Worm (Caenorhabditis elegans): Measurements from ENCODE around the gene ZK899.7.
A peak's percentile ranks its signal among the peaks of the same experiment; 100 is the strongest.
"Not testable (repeated sequence)": the region's sequence is repeated elsewhere in the genome, so short reads cannot be mapped to it uniquely, and the experiment has no call there.

ZK899.7 gene

DNA sequence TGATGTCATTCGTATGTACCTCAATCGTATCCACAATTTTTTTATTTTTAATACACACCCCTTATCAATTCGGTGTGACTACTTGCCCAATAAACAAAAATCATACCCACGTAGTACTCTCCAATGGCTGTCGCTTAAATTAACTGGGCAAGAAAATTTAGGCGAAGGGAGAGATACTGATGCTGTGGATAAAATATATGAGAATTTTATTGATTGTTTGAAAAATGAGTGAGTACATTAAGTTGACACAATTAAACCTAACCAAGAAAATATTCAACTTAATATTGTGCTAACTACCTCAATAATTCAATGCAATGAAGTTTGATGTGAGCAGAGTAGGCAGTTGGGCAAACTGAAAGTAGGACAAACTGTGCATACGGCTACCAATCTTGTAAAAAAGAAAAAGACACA is 16.5 kb upstream of the ZK899.7 start (continued):
- TF ChIP-seq ceh-32 (tag; optimal IDR thresholded peaks at IDR 0.05; ENCODE audit: poor library complexity): peak; percentile 92
- peak; percentile 95 for TF ChIP-seq lin-39 (tag; optimal IDR thresholded peaks at IDR 0.05)
- peak; percentile 99 for TF ChIP-seq jun-1 (tag; optimal IDR thresholded peaks at IDR 0.05)
- TF ChIP-seq ztf-7 (tag; optimal IDR thresholded peaks at IDR 0.05): peak; percentile 97
- peak; percentile 98 for TF ChIP-seq zip-2 (tag; optimal IDR thresholded peaks at IDR 0.05)
- TF ChIP-seq ctbp-1 (GFP tag; IDR thresholded peaks at IDR 0.05): peak; percentile 98
- peak; percentile 83 to 99 for TF ChIP-seq unc-62 (GFP tag; optimal IDR thresholded peaks at IDR 0.05 in 1 of 2)
- peak; percentile 87 for TF ChIP-seq unc-62 (tag; optimal IDR thresholded peaks at IDR 0.05)
- TF ChIP-seq ceh-44 (GFP tag; IDR thresholded peaks at IDR 0.05): peak; percentile 59; the same call in 1 of the 2 replicates
- peak; percentile 76 for TF ChIP-seq snpc-1.2 (GFP tag; IDR thresholded peaks at IDR 0.05)
- TF ChIP-seq nhr-111 (GFP tag; optimal IDR thresholded peaks at IDR 0.05): peak; percentile 3
- peak; percentile 61 for TF ChIP-seq attf-4 (tag; optimal IDR thresholded peaks at IDR 0.05)

DNA sequence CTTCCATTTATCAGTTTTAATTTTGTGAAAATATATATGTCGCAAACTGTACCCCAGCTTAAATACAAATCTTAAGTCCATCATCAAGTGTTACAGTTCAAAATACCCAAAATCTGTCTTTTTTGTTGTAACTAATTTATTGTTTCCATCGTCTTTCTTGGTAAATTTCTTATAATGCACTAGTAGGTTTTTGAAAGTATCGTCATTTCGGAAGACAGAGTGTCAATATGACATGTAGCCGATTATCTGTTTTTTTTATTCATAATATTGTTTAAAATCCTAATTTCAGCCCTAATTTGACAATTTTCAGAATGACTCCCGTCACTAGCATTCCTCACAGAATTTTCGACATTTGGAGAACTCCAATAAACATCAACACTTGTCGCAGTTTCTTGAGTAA is 13.8 kb upstream of the ZK899.7 start, which contains the start of gene ZK899.6:
Gene ZK899.6, plus strand, starts transcription at position 301 of the 400 bp plus-strand sequence.
- not testable (repeated sequence) for TF ChIP-seq lin-1 (GFP tag; IDR thresholded peaks at IDR 0.05); daf-8 (GFP tag; IDR thresholded peaks at IDR 0.05); mep-1 (tag; optimal IDR thresholded peaks at IDR 0.05)

DNA sequence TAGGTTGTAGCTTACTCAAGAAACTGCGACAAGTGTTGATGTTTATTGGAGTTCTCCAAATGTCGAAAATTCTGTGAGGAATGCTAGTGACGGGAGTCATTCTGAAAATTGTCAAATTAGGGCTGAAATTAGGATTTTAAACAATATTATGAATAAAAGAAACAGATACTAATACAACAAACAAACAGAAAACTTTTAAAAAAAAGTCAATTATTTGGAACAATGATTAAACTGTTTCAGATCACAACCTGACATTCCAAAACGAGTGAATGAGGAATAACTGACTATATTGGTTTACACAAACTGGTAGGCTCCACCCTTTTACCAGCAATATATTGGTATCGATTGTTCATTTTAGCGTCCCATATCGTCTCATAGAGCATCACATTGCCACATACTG is 11.6 kb upstream of the ZK899.7 start, which contains the start of gene ZK899.5:
Gene ZK899.5, minus strand, starts transcription at position 101 of the 400 bp plus-strand sequence.
- TF ChIP-seq ceh-20 (GFP tag; IDR thresholded peaks at IDR 0.05); aha-1 (tag); pha-4 (GFP tag; IDR thresholded peaks at IDR 0.05); pha-4 (tag; optimal IDR thresholded peaks at IDR 0.05): not testable (repeated sequence)

DNA sequence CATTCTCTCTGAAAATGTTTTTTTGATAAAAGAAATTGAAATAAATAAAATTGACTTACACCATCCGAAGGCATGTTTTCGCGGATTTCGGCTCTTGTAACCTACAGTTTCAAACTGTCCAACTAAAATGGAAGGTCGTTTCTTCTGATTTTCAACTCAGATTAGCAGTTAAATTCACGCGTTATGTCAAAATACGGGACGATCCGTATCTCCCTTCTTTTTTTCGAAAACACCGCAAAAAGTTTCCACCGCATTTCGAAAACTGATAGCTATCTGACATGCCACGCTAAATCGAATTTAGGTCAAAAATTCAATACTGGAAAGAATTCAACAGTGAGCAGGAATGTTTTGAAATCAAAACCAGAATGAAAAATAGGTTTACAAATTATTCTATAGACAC is 8.9 kb upstream of the ZK899.7 start, which contains the start of gene tba-8:
Gene tba-8, minus strand, starts transcription at position 207 of the 400 bp plus-strand sequence.
- TF ChIP-seq F37D6.2 (tag; optimal IDR thresholded peaks at IDR 0.05) (no peak), rbr-2 (tag; optimal IDR thresholded peaks at IDR 0.05) (no peak), fkh-10 (GFP tag; optimal IDR thresholded peaks at IDR 0.05) (no peak), nhr-11 (tag; optimal IDR thresholded peaks at IDR 0.05) (no peak), hif-1 (tag; optimal IDR thresholded peaks at IDR 0.05) (no peak), snpc-1.2 (GFP tag; IDR thresholded peaks at IDR 0.05) (no peak), nhr-6 (tag; optimal IDR thresholded peaks at IDR 0.05) (no peak), ZK546.5 (tag; optimal IDR thresholded peaks at IDR 0.05) (no peak), fos-1 (tag; optimal IDR thresholded peaks at IDR 0.05) (no peak), daf-19 (GFP tag; conservative IDR thresholded peaks at IDR 0.05) (no peak), ceh-62 (tag; optimal IDR thresholded peaks at IDR 0.05) (no peak), lim-7 (GFP tag; IDR thresholded peaks at IDR 0.05) (no peak)

DNA sequence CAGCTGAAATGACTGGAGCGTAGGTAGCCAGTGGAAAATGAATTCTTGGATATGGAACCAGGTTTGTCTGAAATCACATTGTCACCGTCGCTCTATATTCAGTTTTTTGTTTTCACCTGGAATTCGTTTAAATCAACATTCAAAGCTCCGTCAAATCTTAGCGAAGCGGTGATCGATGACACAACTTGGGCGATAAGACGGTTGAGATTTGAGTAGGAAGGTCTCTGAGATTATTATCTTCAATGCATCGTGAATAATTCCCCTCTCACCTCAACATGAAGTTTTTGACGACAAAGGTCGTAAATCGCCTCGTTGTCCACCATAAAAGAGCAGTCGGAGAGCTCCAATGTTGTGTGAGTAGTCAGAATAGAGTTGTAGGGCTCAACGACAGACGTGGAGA is 7.3 kb upstream of the ZK899.7 start:
- TF ChIP-seq ces-1 (GFP tag; optimal IDR thresholded peaks at IDR 0.05): no peak
- TF ChIP-seq nhr-28 (tag; optimal IDR thresholded peaks at IDR 0.05): no peak
- no peak for TF ChIP-seq nhr-237 (tag; optimal IDR thresholded peaks at IDR 0.05)
- no peak for TF ChIP-seq rbr-2 (tag; optimal IDR thresholded peaks at IDR 0.05)
- TF ChIP-seq nhr-6 (tag; optimal IDR thresholded peaks at IDR 0.05): no peak
